Worm (Caenorhabditis elegans) whole organism, young adult: Measurements from ENCODE around the gene cca-1.

Experiments used
- D2030.7 ChIP-seq: fragments of 200-800 bp; sonication (Bioruptor generic); IDR thresholded peaks from 2 replicates; pipeline ENCODE4 v1.3.6; 2022; ENCODE audit warnings: missing genetic modification reagents, missing genetic modification characterization, missing compliant biosample characterization
- T26A5.8 ChIP-seq: sonication (generic microtip); optimal IDR thresholded peaks from 2 replicates; lab custom pipeline; 2016; ENCODE audit warnings: missing genetic modification characterization, missing compliant biosample characterization
- Y53G8AR.9 ChIP-seq: fragments of 200-800 bp; sonication (Bioruptor generic); conservative IDR thresholded peaks from 2 replicates; pipeline ENCODE4 v1.3.6; 2022; ENCODE audit warnings: missing genetic modification reagents, missing genetic modification characterization, missing compliant biosample characterization
- ama-1 ChIP-seq, 3 experiments: fragments of 150-350 bp in 1 of 3; sonication (generic microtip) in 2 of 3; optimal IDR thresholded peaks; 2 replicates each; lab custom pipeline; 2014 to 2018; ENCODE audit warnings: missing biosample characterization in 2 of 3, missing genetic modification characterization in 2 of 3, missing genetic modification reagents in 2 of 3
- ceh-79 ChIP-seq: sonication (generic microtip); optimal IDR thresholded peaks from 2 replicates; lab custom pipeline; 2017; ENCODE audit warnings: mild to moderate bottlenecking, missing genetic modification characterization, missing compliant biosample characterization
- dpl-1 ChIP-seq: fragments of 150-350 bp; optimal IDR thresholded peaks from 2 replicates; lab custom pipeline; 2014; ENCODE audit warnings: missing biosample characterization, missing genetic modification reagents, missing genetic modification characterization
- ekl-4 ChIP-seq: fragments of 200-800 bp; sonication (Bioruptor generic); IDR thresholded peaks from 2 replicates; pipeline ENCODE4 v1.3.6; 2022; ENCODE audit warnings: missing genetic modification reagents, missing genetic modification characterization, missing compliant biosample characterization
- lin-35 ChIP-seq, 3 experiments: fragments of 150-350 bp in 2 of 3; sonication (generic microtip) in 1 of 3; optimal IDR thresholded peaks; 2 replicates each; lab custom pipeline; 2014 to 2018; ENCODE audit warnings: missing biosample characterization in 3 of 3, missing genetic modification characterization in 3 of 3, missing genetic modification reagents in 3 of 3
- lin-40 ChIP-seq: sonication (generic microtip); optimal IDR thresholded peaks from 2 replicates; lab custom pipeline; 2016; ENCODE audit warnings: missing genetic modification characterization, mild to moderate bottlenecking, missing compliant biosample characterization, missing genotype, missing genetic modification reagents
- pha-4 ChIP-seq: fragments of 150-350 bp; sonication (generic microtip); optimal IDR thresholded peaks from 2 replicates; lab custom pipeline; 2014; ENCODE audit warnings: missing biosample characterization, missing genetic modification reagents, missing genetic modification characterization
- unc-62 ChIP-seq: fragments of 150-350 bp; optimal IDR thresholded peaks from 2 replicates; lab custom pipeline; 2014; ENCODE audit warnings: missing biosample characterization, missing genetic modification reagents, missing genetic modification characterization

DNA sequence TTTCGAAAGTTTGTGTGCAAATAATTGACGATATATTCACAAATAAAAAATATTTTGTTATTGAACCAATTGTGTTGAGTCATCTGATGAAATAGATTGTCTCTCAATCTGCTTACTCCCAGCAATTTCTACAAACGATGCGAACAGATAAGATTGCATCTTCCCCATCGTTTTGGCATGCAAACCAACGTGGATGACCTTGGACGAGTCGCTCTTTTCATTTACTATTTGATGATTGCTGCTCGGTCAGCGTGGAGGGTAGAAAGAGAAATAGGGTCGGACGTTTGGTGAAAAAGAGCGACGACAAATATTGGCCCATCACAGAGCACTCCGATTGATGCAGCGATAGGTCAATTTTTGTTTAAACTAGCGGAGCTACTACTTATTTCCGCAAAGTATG lies 50.0 kb downstream of the cca-1 start:
- no peak for TF ChIP-seq pha-4 (tag; lab: Kevin White, UChicago)
- no peak for TF ChIP-seq unc-62 (GFP tag; lab: Kevin White, UChicago)
- TF ChIP-seq ceh-79 (tag; lab: Kevin White, UChicago) = no peak
- TF ChIP-seq T26A5.8 = no peak
- no peak for TF ChIP-seq ama-1 (optimal IDR thresholded peaks at IDR 0.05; lab: Kevin White, UChicago)
- no peak for TF ChIP-seq ama-1 (GFP tag; optimal IDR thresholded peaks at IDR 0.05; lab: Kevin White, UChicago)
- TF ChIP-seq lin-35 (GFP tag; optimal IDR thresholded peaks at IDR 0.05; lab: Kevin White, UChicago) = no peak
- TF ChIP-seq lin-40 = no peak
- TF ChIP-seq ekl-4 (GFP tag; lab: Robert Waterston, UW) = no peak
- no peak for TF ChIP-seq D2030.7 (GFP tag; lab: Robert Waterston, UW)
- TF ChIP-seq dpl-1 (GFP tag; lab: Kevin White, UChicago) = no peak
- TF ChIP-seq Y53G8AR.9 (GFP tag; lab: Robert Waterston, UW) = no peak
